Worm (Caenorhabditis elegans) whole organism, L1 larva: ENCODE measurements around the gene rpl-20.

Experiments
- C04F5.9 ChIP-seq: sonication (generic microtip); optimal IDR thresholded peaks from 2 replicates; lab custom pipeline; 2016; ENCODE audit warnings: missing genetic modification characterization, missing compliant biosample characterization
- C16A3.4 ChIP-seq: fragments of 150-350 bp; optimal IDR thresholded peaks from 2 replicates; lab custom pipeline; 2014; ENCODE audit warnings: missing biosample characterization, missing genetic modification characterization
- C34B4.2 ChIP-seq: sonication (generic microtip); optimal IDR thresholded peaks from 2 replicates; lab custom pipeline; 2017; ENCODE audit warnings: mild to moderate bottlenecking, missing genetic modification characterization, missing compliant biosample characterization
- aha-1 ChIP-seq: fragments of 150-350 bp; optimal IDR thresholded peaks from 2 replicates; lab custom pipeline; 2014; ENCODE audit warnings: missing biosample characterization, missing genetic modification characterization
- aly-2 ChIP-seq: fragments of 150-350 bp; optimal IDR thresholded peaks from 2 replicates; lab custom pipeline; 2014; ENCODE audit warnings: missing biosample characterization, missing genetic modification characterization
- blmp-1 ChIP-seq: fragments of 150-350 bp; optimal IDR thresholded peaks from 2 replicates; lab custom pipeline; 2014; ENCODE audit warnings: missing biosample characterization, missing genetic modification characterization
- ceh-82 ChIP-seq, 3 experiments: fragments of 150-350 bp in 1 of 3; sonication (generic microtip) in 2 of 3; optimal IDR thresholded peaks; 2 replicates each; lab custom pipeline; 2014 to 2017; ENCODE audit warnings: missing biosample characterization in 3 of 3, missing genetic modification characterization in 3 of 3
- ceh-88 ChIP-seq: fragments of 200-800 bp; sonication (Bioruptor generic); IDR thresholded peaks from 2 replicates; pipeline ENCODE4 v1.3.6; 2022; ENCODE audit warnings: missing genetic modification characterization, missing compliant biosample characterization
- dpl-1 ChIP-seq, 3 experiments: fragments of 150-350 bp in 2 of 3; sonication (generic microtip) in 1 of 3; optimal IDR thresholded peaks; 2 replicates each; lab custom pipeline; 2014 to 2017; ENCODE audit warnings: missing biosample characterization in 3 of 3, missing genetic modification characterization in 3 of 3, missing genetic modification reagents in 3 of 3
- efl-1 ChIP-seq, 4 experiments: fragments of 150-350 bp; optimal IDR thresholded peaks in 3 of 4; peaks in 1 of 4; 1 replicate in 1 of 4; 2 replicates in 3 of 4; lab custom pipeline; 2014; ENCODE audit warnings: missing biosample characterization in 2 of 4, missing genetic modification characterization in 2 of 4, missing genetic modification reagents in 2 of 4
- efl-3 ChIP-seq: fragments of 200-800 bp; sonication (Bioruptor generic); optimal IDR thresholded peaks from 2 replicates; lab custom pipeline; 2018; ENCODE audit warnings: mild to moderate bottlenecking, missing genetic modification characterization, missing compliant biosample characterization
- egl-13 ChIP-seq: sonication (generic microtip); optimal IDR thresholded peaks from 2 replicates; lab custom pipeline; 2016; ENCODE audit warnings: missing genotype, missing genetic modification reagents, missing genetic modification characterization, missing compliant biosample characterization
- elt-2 ChIP-seq: sonication (generic microtip); optimal IDR thresholded peaks from 2 replicates; lab custom pipeline; 2016; ENCODE audit warnings: missing genetic modification characterization, mild to moderate bottlenecking, inconsistent platforms, missing compliant biosample characterization, missing genetic modification reagents
- ets-5 ChIP-seq: fragments of 200-800 bp; sonication (Bioruptor generic); IDR thresholded peaks from 2 replicates; pipeline ENCODE4 v1.3.6; 2022; ENCODE audit warnings: missing genetic modification characterization, missing compliant biosample characterization
- fkh-8 ChIP-seq: sonication (generic microtip); optimal IDR thresholded peaks from 2 replicates; lab custom pipeline; 2016; ENCODE audit warnings: mild to moderate bottlenecking, missing genetic modification characterization, missing compliant biosample characterization
- hpl-2 ChIP-seq: fragments of 150-350 bp; optimal IDR thresholded peaks from 2 replicates; lab custom pipeline; 2014; ENCODE audit warnings: missing biosample characterization, missing genetic modification reagents, missing genetic modification characterization
- irx-1 ChIP-seq: sonication (generic microtip); optimal IDR thresholded peaks from 2 replicates; lab custom pipeline; 2016; ENCODE audit warnings: missing genetic modification characterization, missing compliant biosample characterization
- isw-1 ChIP-seq: fragments of 200-800 bp; sonication (Bioruptor generic); IDR thresholded peaks from 2 replicates; pipeline ENCODE4 v1.3.6; 2022; ENCODE audit warnings: missing genetic modification characterization, missing compliant biosample characterization
- lin-13 ChIP-seq: fragments of 150-350 bp; optimal IDR thresholded peaks from 2 replicates; lab custom pipeline; 2014; ENCODE audit warnings: missing biosample characterization, missing genetic modification reagents, missing genetic modification characterization
- lin-15B ChIP-seq: fragments of 150-350 bp; sonication (generic microtip); optimal IDR thresholded peaks from 3 replicates; lab custom pipeline; 2014; ENCODE audit warnings: missing biosample characterization, missing genetic modification characterization
- lin-35 ChIP-seq, 2 experiments: fragments of 150-350 bp; optimal IDR thresholded peaks; 2 replicates each; lab custom pipeline; 2014; ENCODE audit warnings: missing biosample characterization in 2 of 2, missing genetic modification characterization in 2 of 2, missing genetic modification reagents in 2 of 2
- lin-39 ChIP-seq: fragments of 150-350 bp; optimal IDR thresholded peaks from 2 replicates; lab custom pipeline; 2014; ENCODE audit warnings: missing biosample characterization, missing genetic modification reagents, missing genetic modification characterization
- lir-3 ChIP-seq: sonication (generic microtip); optimal IDR thresholded peaks from 2 replicates; lab custom pipeline; 2016; ENCODE audit warnings: mild to moderate bottlenecking, missing genetic modification characterization, moderate library complexity, missing compliant biosample characterization; ENCODE audit not compliant: poor library complexity
- lsy-2 ChIP-seq, 2 experiments: fragments of 150-350 bp; optimal IDR thresholded peaks; 2 replicates each; lab custom pipeline; 2014; ENCODE audit warnings: missing biosample characterization in 2 of 2, missing genetic modification characterization in 2 of 2
- mab-9 ChIP-seq: fragments of 200-800 bp; sonication (Bioruptor generic); IDR thresholded peaks from 2 replicates; pipeline ENCODE4 v1.3.6; 2022; ENCODE audit warnings: missing genetic modification reagents, missing genetic modification characterization, missing compliant biosample characterization
- mdl-1 ChIP-seq, 2 experiments: fragments of 150-350 bp; optimal IDR thresholded peaks; 2 replicates each; lab custom pipeline; 2014 to 2017; ENCODE audit warnings: missing biosample characterization in 2 of 2, missing genetic modification characterization in 2 of 2, inconsistent platforms in 1 of 2
- mep-1 ChIP-seq: fragments of 150-350 bp; optimal IDR thresholded peaks from 2 replicates; lab custom pipeline; 2014; ENCODE audit warnings: missing biosample characterization, missing genetic modification characterization
- nhr-12 ChIP-seq: sonication (generic microtip); optimal IDR thresholded peaks from 2 replicates; lab custom pipeline; 2017; ENCODE audit warnings: missing biosample characterization, missing genetic modification characterization
- nhr-19 ChIP-seq: fragments of 200-800 bp; sonication (Bioruptor generic); conservative IDR thresholded peaks from 2 replicates; pipeline ENCODE4 v1.3.6; 2022; ENCODE audit warnings: missing genetic modification characterization, missing compliant biosample characterization
- nhr-20 ChIP-seq: sonication (generic microtip); optimal IDR thresholded peaks from 2 replicates; lab custom pipeline; 2016; ENCODE audit warnings: mild to moderate bottlenecking, missing genetic modification characterization, missing compliant biosample characterization
- nhr-237 ChIP-seq: fragments of 150-350 bp; optimal IDR thresholded peaks from 2 replicates; lab custom pipeline; 2014; ENCODE audit warnings: missing biosample characterization, missing genetic modification characterization
- nhr-47 ChIP-seq: sonication (generic microtip); optimal IDR thresholded peaks from 2 replicates; lab custom pipeline; 2016; ENCODE audit warnings: mild to moderate bottlenecking, missing genetic modification characterization, moderate library complexity, missing compliant biosample characterization
- nhr-71 ChIP-seq: sonication (generic microtip); optimal IDR thresholded peaks from 2 replicates; lab custom pipeline; 2016; ENCODE audit warnings: mild to moderate bottlenecking, missing genetic modification characterization, moderate library complexity, missing compliant biosample characterization
- nhr-77 ChIP-seq: fragments of 150-350 bp; optimal IDR thresholded peaks from 2 replicates; lab custom pipeline; 2014; ENCODE audit warnings: missing biosample characterization, missing genetic modification characterization
- nhr-85 ChIP-seq: sonication (generic microtip); peaks from one replicate; lab custom pipeline; 2016; ENCODE audit warnings: missing genetic modification characterization, inconsistent platforms, missing compliant biosample characterization
- nhr-90 ChIP-seq: sonication (generic microtip); optimal IDR thresholded peaks from 2 replicates; lab custom pipeline; 2016; ENCODE audit warnings: mild to moderate bottlenecking, missing genetic modification characterization, missing compliant biosample characterization; ENCODE audit not compliant: poor library complexity
- pqm-1 ChIP-seq: sonication (generic microtip); optimal IDR thresholded peaks from 3 replicates; lab custom pipeline; 2017; ENCODE audit warnings: missing biosample characterization, missing genetic modification characterization
- rnt-1 ChIP-seq: sonication (generic microtip); optimal IDR thresholded peaks from 2 replicates; lab custom pipeline; 2016; ENCODE audit warnings: mild to moderate bottlenecking, missing genetic modification characterization, moderate library complexity, missing compliant biosample characterization
- skn-1 ChIP-seq: fragments of 150-350 bp; optimal IDR thresholded peaks from 2 replicates; lab custom pipeline; 2014; ENCODE audit warnings: missing biosample characterization, missing genetic modification characterization
- snpc-4 ChIP-seq: fragments of 150-350 bp; optimal IDR thresholded peaks from 2 replicates; lab custom pipeline; 2014; ENCODE audit warnings: missing biosample characterization, missing genetic modification characterization
- snu-23 ChIP-seq: sonication (generic microtip); optimal IDR thresholded peaks from 2 replicates; lab custom pipeline; 2016; ENCODE audit warnings: missing genetic modification characterization, missing compliant biosample characterization
- sptf-1 ChIP-seq: fragments of 150-350 bp; optimal IDR thresholded peaks from 2 replicates; lab custom pipeline; 2014; ENCODE audit warnings: missing biosample characterization, missing genetic modification characterization
- sup-37 ChIP-seq: fragments of 200-800 bp; sonication (Bioruptor generic); optimal IDR thresholded peaks from 2 replicates; lab custom pipeline; 2018; ENCODE audit warnings: mild to moderate bottlenecking, missing genetic modification characterization, missing compliant biosample characterization
- swsn-7 ChIP-seq: sonication (generic microtip); optimal IDR thresholded peaks from 2 replicates; lab custom pipeline; 2016; ENCODE audit warnings: missing genetic modification characterization, missing compliant biosample characterization
- tbx-2 ChIP-seq: sonication (generic microtip); optimal IDR thresholded peaks from 2 replicates; lab custom pipeline; 2016; ENCODE audit warnings: missing genetic modification characterization, missing compliant biosample characterization
- unc-62 ChIP-seq: fragments of 150-350 bp; optimal IDR thresholded peaks from 2 replicates; lab custom pipeline; 2014; ENCODE audit warnings: missing biosample characterization, missing genetic modification reagents, missing genetic modification characterization
- vab-15 ChIP-seq: sonication (generic microtip); optimal IDR thresholded peaks from 2 replicates; lab custom pipeline; 2017; ENCODE audit warnings: missing genotype, mild to moderate bottlenecking, missing genetic modification characterization, missing compliant biosample characterization
- xbp-1 ChIP-seq: sonication (generic microtip); optimal IDR thresholded peaks from 2 replicates; lab custom pipeline; 2016; ENCODE audit warnings: missing genetic modification characterization, missing compliant biosample characterization
- ztf-4 ChIP-seq: fragments of 150-350 bp; optimal IDR thresholded peaks from 2 replicates; lab custom pipeline; 2014; ENCODE audit warnings: missing biosample characterization, missing genetic modification characterization

The rpl-20 gene

ce11 chrIV:4749155-4749554 lies 423 bp downstream of the rpl-20 start:
- TF ChIP-seq C34B4.2 (tag; lab: Kevin White, UChicago) (peak; percentile 19), snpc-4 (tag; lab: Kevin White, UChicago) (no peak), mab-9 (GFP tag; lab: Robert Waterston, UW) (0 out of 2 replicates have a peak, but pooled peaks have one; percentile 35)

ce11 chrIV:4748408-4749105 lies 1.0 kb downstream of the rpl-20 start, which contains the start of gene cyc-2.1:
TSS of gene cyc-2.1 (minus strand) at chrIV:4749012.
- peak; percentile 33 to 55 for TF ChIP-seq lin-35 (GFP tag; optimal IDR thresholded peaks at IDR 0.05; lab: Kevin White, UChicago)
- no peak for TF ChIP-seq nhr-12 (tag; lab: Kevin White, UChicago)
- peak; percentile 6 for TF ChIP-seq egl-13 (tag; lab: Kevin White, UChicago)
- no peak for TF ChIP-seq efl-3 (GFP tag; lab: Kevin White, UChicago)
- no peak for TF ChIP-seq irx-1
- peak; percentile 26 for TF ChIP-seq hpl-2 (GFP tag; lab: Kevin White, UChicago)
- peak; percentile 42 for TF ChIP-seq aly-2 (tag; lab: Kevin White, UChicago)
- TF ChIP-seq isw-1 (GFP tag; lab: Robert Waterston, UW): peak; percentile 38; the same call in 1 of the 2 replicates
- peak; percentile 28 for TF ChIP-seq elt-2 (tag; lab: Kevin White, UChicago)
- TF ChIP-seq ceh-88 (GFP tag; lab: Robert Waterston, UW): no peak
- peak; percentile 36 for TF ChIP-seq lin-13 (GFP tag; lab: Kevin White, UChicago)
- peak; percentile 68 for TF ChIP-seq nhr-85 (tag; lab: Kevin White, UChicago)
- TF ChIP-seq lin-15B: peak; percentile 35
- TF ChIP-seq rnt-1 (tag; lab: Kevin White, UChicago): peak; percentile 59
- TF ChIP-seq ceh-82 (tag; optimal IDR thresholded peaks at IDR 0.05; lab: Kevin White, UChicago): peak in 1 of 3 experiments; percentile 48
- peak; percentile 55 for TF ChIP-seq mep-1 (tag; lab: Kevin White, UChicago)
- TF ChIP-seq lin-39 (tag; lab: Kevin White, UChicago): no peak
- TF ChIP-seq mdl-1 (tag; optimal IDR thresholded peaks at IDR 0.05; lab: Kevin White, UChicago): peak in 1 of 2 experiments; percentile 37
- peak; percentile 71 for TF ChIP-seq fkh-8 (tag; lab: Kevin White, UChicago)
- TF ChIP-seq pqm-1: no peak
- peak; percentile 58 for TF ChIP-seq tbx-2 (tag; lab: Kevin White, UChicago)
- peak; percentile 34 for TF ChIP-seq xbp-1
- TF ChIP-seq unc-62: no peak
- peak; percentile 71 for TF ChIP-seq nhr-19 (GFP tag; lab: Robert Waterston, UW)
- no peak for TF ChIP-seq lir-3 (tag; lab: Kevin White, UChicago)
- no peak for TF ChIP-seq vab-15 (tag; lab: Kevin White, UChicago)
- peak; percentile 70 for TF ChIP-seq snu-23 (GFP tag; lab: Kevin White, UChicago)
- TF ChIP-seq nhr-90 (tag; lab: Kevin White, UChicago): peak; percentile 37
- peak; percentile 71 for TF ChIP-seq nhr-71 (tag; lab: Kevin White, UChicago)
- TF ChIP-seq swsn-7: peak; percentile 59
- no peak for TF ChIP-seq aha-1 (tag; lab: Kevin White, UChicago)
- TF ChIP-seq ets-5 (GFP tag; lab: Robert Waterston, UW): no peak
- peak; percentile 38 for TF ChIP-seq nhr-47 (tag; lab: Kevin White, UChicago)
- peak in 2 of 3 experiments; percentile 34 for TF ChIP-seq dpl-1 (GFP tag; optimal IDR thresholded peaks at IDR 0.05; lab: Kevin White, UChicago)
- peak; percentile 58 for TF ChIP-seq C16A3.4 (tag; lab: Kevin White, UChicago)
- peak; percentile 80 for TF ChIP-seq nhr-20
- TF ChIP-seq snpc-4 (tag; lab: Kevin White, UChicago): peak; percentile 45
- no peak for TF ChIP-seq sup-37 (GFP tag; lab: Kevin White, UChicago)
- no peak for TF ChIP-seq C04F5.9 (tag; lab: Kevin White, UChicago)
- peak; percentile 22 for TF ChIP-seq ztf-4
- no peak for TF ChIP-seq sptf-1
- TF ChIP-seq skn-1 (tag; lab: Kevin White, UChicago): peak; percentile 29
- peak; percentile 28 to 49 for TF ChIP-seq efl-1 (optimal IDR thresholded peaks at IDR 0.05; lab: Kevin White, UChicago)
- peak; percentile 17 to 86 for TF ChIP-seq efl-1 (GFP tag; optimal IDR thresholded peaks at IDR 0.05 in 1 of 2; lab: Kevin White, UChicago)
- no peak for TF ChIP-seq blmp-1 (tag; lab: Kevin White, UChicago)
- peak; percentile 34 for TF ChIP-seq nhr-237 (tag; lab: Kevin White, UChicago)
- TF ChIP-seq lsy-2 (tag; optimal IDR thresholded peaks at IDR 0.05; lab: Kevin White, UChicago): peak; percentile 80 to 91
- TF ChIP-seq nhr-77 (tag; lab: Kevin White, UChicago): peak; percentile 5
